Worm (Caenorhabditis elegans): ENCODE results near the gene Y57G11C.14.
A peak's percentile ranks its signal among the peaks of the same experiment; 100 is the strongest.

Gene Y57G11C.14

DNA sequence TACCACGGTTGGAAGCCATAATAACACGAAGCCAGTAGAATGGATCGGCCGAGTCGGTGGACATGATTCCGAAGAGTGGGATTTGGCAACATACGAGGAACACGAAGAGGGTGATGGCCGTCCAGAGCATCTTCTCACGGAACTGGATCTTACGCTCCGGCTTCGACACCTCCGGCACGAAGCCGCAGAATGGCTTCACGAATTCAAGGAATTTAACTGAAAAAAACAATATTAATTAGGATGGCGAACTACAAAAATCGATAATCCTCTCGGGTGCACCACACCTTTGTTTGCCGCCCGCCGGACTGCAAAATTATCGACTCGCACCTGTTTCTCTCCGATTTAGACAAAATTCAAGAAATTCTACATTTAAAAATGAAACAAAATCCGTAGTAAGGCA, 25.1 kb downstream of the Y57G11C.14 start:
- TF ChIP-seq ceh-82 (tag; optimal IDR thresholded peaks at IDR 0.05) (no peak), pag-3 (tag; optimal IDR thresholded peaks at IDR 0.05; ENCODE audit: borderline replicate concordance, insufficient read depth) (no peak), elt-3 (tag; optimal IDR thresholded peaks at IDR 0.05) (no peak), tbx-2 (tag; optimal IDR thresholded peaks at IDR 0.05) (no peak), ztf-11 (tag; optimal IDR thresholded peaks at IDR 0.05) (no peak), blmp-1 (tag; optimal IDR thresholded peaks at IDR 0.05) (no peak), nhr-77 (tag; optimal IDR thresholded peaks at IDR 0.05) (no peak), nhr-76 (tag; optimal IDR thresholded peaks at IDR 0.05) (no peak), unc-98 (GFP tag; IDR thresholded peaks at IDR 0.05) (no peak), rnt-1 (tag; optimal IDR thresholded peaks at IDR 0.05) (no peak), nhr-20 (tag; optimal IDR thresholded peaks at IDR 0.05) (no peak), zip-4 (GFP tag; optimal IDR thresholded peaks at IDR 0.05) (no peak), F16B12.6 (tag; optimal IDR thresholded peaks at IDR 0.05) (no peak), hpl-2 (GFP tag; optimal IDR thresholded peaks at IDR 0.05) (no peak)

DNA sequence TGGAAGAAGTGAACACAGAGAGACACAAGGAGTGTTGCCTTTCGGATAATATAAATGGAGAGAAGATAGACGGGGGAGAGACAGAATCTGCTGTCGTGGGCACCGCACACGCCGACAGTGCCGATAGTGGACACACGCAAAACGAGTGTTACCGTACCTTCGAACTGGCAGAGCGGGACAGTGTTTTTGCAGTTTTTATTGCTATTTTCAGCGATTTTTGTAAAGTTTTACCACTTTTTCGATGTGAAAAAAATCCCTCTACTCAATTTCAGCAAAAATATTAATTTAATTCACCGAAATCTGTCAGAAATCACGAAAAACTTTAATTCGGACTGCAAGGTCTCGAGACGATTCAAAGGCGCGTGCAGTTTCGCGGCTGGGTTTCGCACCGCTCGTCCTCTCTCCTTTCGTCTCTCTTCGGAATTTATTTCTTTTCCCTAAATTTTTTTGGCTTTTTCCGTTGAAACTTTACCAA, 25.8 kb downstream of the Y57G11C.14 start, which contains the start of gene sec-61.A:
sec-61.A (minus strand) TSS at position 387 of the 475 bp plus-strand sequence.
- TF ChIP-seq lin-35 (GFP tag; optimal IDR thresholded peaks at IDR 0.05) = peak; percentile 84 to 85
- TF ChIP-seq nhr-19 (GFP tag; conservative IDR thresholded peaks at IDR 0.05) = peak; percentile 73
- TF ChIP-seq aha-1 (tag; optimal IDR thresholded peaks at IDR 0.05) = no peak
- TF ChIP-seq isw-1 (GFP tag; IDR thresholded peaks at IDR 0.05) = peak; percentile 100
- peak; percentile 64 for TF ChIP-seq zip-4 (GFP tag; optimal IDR thresholded peaks at IDR 0.05)
- TF ChIP-seq skn-1 (tag; optimal IDR thresholded peaks at IDR 0.05) = peak; percentile 42
- TF ChIP-seq unc-86 (tag; optimal IDR thresholded peaks at IDR 0.05) = peak; percentile 85
- peak; percentile 52; the same call in 1 of the 2 replicates for TF ChIP-seq mab-9 (GFP tag; IDR thresholded peaks at IDR 0.05)
- TF ChIP-seq egl-27 (tag; optimal IDR thresholded peaks at IDR 0.05) = peak in 1 of 2 experiments; percentile 27
- TF ChIP-seq lir-3 (tag; optimal IDR thresholded peaks at IDR 0.05; ENCODE audit: poor library complexity) = peak; percentile 25
- no peak for TF ChIP-seq unc-98 (GFP tag; IDR thresholded peaks at IDR 0.05)
- no peak for TF ChIP-seq ceh-8 (GFP tag; optimal IDR thresholded peaks at IDR 0.05)
- TF ChIP-seq jun-1 (tag; optimal IDR thresholded peaks at IDR 0.05) = peak; percentile 2
- TF ChIP-seq ets-5 (GFP tag; IDR thresholded peaks at IDR 0.05) = no peak
- no peak for TF ChIP-seq Y116A8C.19 (tag; optimal IDR thresholded peaks at IDR 0.05; ENCODE audit: borderline replicate concordance)
- no peak for TF ChIP-seq ces-1 (GFP tag; optimal IDR thresholded peaks at IDR 0.05)
- TF ChIP-seq nhr-12 (tag; optimal IDR thresholded peaks at IDR 0.05) = no peak
- TF ChIP-seq tbx-2 (tag; optimal IDR thresholded peaks at IDR 0.05) = peak; percentile 89
- TF ChIP-seq xbp-1 (tag; optimal IDR thresholded peaks at IDR 0.05) = peak; percentile 93
- TF ChIP-seq C34B4.2 (tag; optimal IDR thresholded peaks at IDR 0.05) = peak; percentile 29
- TF ChIP-seq mdl-1 (tag; optimal IDR thresholded peaks at IDR 0.05) = peak in 1 of 2 experiments; percentile 55
- TF ChIP-seq lin-39 (tag; optimal IDR thresholded peaks at IDR 0.05) = peak; percentile 45
- TF ChIP-seq unc-30 (tag; optimal IDR thresholded peaks at IDR 0.05) = no peak
- peak; percentile 74 to 79 (median 78) for TF ChIP-seq dpl-1 (GFP tag; optimal IDR thresholded peaks at IDR 0.05)
- TF ChIP-seq swsn-7 (tag; optimal IDR thresholded peaks at IDR 0.05) = peak; percentile 84
- peak; percentile 40 for TF ChIP-seq C16A3.4 (tag; optimal IDR thresholded peaks at IDR 0.05)
- no peak for TF ChIP-seq hlh-17 (GFP tag; optimal IDR thresholded peaks at IDR 0.05; ENCODE audit: borderline replicate concordance)
- TF ChIP-seq nhr-47 (tag; optimal IDR thresholded peaks at IDR 0.05) = peak; percentile 92
- peak; percentile 34 for TF ChIP-seq vab-15 (tag; optimal IDR thresholded peaks at IDR 0.05)
- TF ChIP-seq fkh-4 (tag; optimal IDR thresholded peaks at IDR 0.05; ENCODE audit: borderline replicate concordance) = no peak
- peak; percentile 3 for TF ChIP-seq blmp-1 (tag; optimal IDR thresholded peaks at IDR 0.05)
- no peak for TF ChIP-seq mep-1 (tag; optimal IDR thresholded peaks at IDR 0.05)
- TF ChIP-seq unc-130 (tag; optimal IDR thresholded peaks at IDR 0.05) = peak; percentile 2
- TF ChIP-seq snpc-4 (tag; optimal IDR thresholded peaks at IDR 0.05) = peak; percentile 51
- peak; percentile 35 for TF ChIP-seq elt-2 (tag; optimal IDR thresholded peaks at IDR 0.05)
- TF ChIP-seq sptf-1 (tag; optimal IDR thresholded peaks at IDR 0.05) = no peak
- peak; percentile 39 for TF ChIP-seq fos-1 (tag; optimal IDR thresholded peaks at IDR 0.05)
- TF ChIP-seq sup-37 (GFP tag; optimal IDR thresholded peaks at IDR 0.05) = peak; percentile 40
- peak; percentile 95 for TF ChIP-seq snu-23 (GFP tag; optimal IDR thresholded peaks at IDR 0.05)
- TF ChIP-seq hlh-4 (tag; optimal IDR thresholded peaks at IDR 0.05) = no peak
